Worm (Caenorhabditis elegans): ENCODE results near the gene cash-1.

DNA sequence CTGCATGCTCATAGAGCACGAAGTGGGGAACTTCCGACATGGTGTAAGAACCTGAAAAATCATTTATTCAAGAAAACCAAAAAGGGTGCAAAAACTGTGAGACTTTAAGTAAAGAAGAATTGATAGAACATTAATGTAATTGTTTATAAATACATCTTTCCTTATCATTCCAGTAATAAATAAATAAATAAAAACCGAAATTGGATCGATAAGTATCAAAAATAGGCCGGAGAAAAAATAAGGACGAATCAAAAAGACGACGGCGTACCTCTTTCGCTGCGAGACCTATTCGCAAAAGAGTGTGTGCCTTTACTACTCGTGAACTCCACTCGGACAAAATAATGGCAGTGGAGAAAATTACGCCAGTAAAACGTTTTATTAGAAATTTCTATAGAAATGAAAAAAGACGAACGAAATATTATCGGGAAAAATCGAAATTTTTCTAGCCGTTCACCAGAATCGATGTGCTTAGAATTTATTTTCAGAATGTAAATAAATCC lies 9.1 kb upstream of the cash-1 start, which contains the start of gene nol-56:
- TF ChIP-seq ama-1 (optimal IDR thresholded peaks at IDR 0.05) (no peak), aly-2 (tag; optimal IDR thresholded peaks at IDR 0.05) (peak; percentile 45), zag-1 (tag; optimal IDR thresholded peaks at IDR 0.05) (no peak), lin-13 (GFP tag; optimal IDR thresholded peaks at IDR 0.05) (peak; percentile 81), elt-2 (tag; optimal IDR thresholded peaks at IDR 0.05) (peak; percentile 58), Y116A8C.19 (tag; optimal IDR thresholded peaks at IDR 0.05; ENCODE audit: borderline replicate concordance) (peak; percentile 2), nhr-20 (tag; optimal IDR thresholded peaks at IDR 0.05) (peak; percentile 91)

All from whole organism, L1 larva.